Fruit fly (Drosophila melanogaster) whole organism, embryonic: ENCODE results near the gene CG44261.

Source experiments
- Atf-2 ChIP-seq: fragments of 200-800 bp; sonication (Bioruptor generic); optimal IDR thresholded peaks from 2 replicates; lab custom pipeline; 2016; ENCODE audit warnings: missing biosample characterization, missing genetic modification characterization
- Atf6 ChIP-seq: fragments of 200-800 bp; sonication (Bioruptor generic); IDR thresholded peaks from 2 replicates; pipeline ENCODE4 v1.3.6; 2022; ENCODE audit warnings: missing biosample characterization, missing genetic modification characterization
- CG10654 ChIP-seq: fragments of 200-800 bp; sonication (Bioruptor generic); optimal IDR thresholded peaks from 2 replicates; lab custom pipeline; 2016; ENCODE audit warnings: missing biosample characterization, missing genetic modification characterization
- CG12391 ChIP-seq: fragments of 200-800 bp; sonication (Bioruptor generic); optimal IDR thresholded peaks from 3 replicates; lab custom pipeline; 2018; ENCODE audit warnings: missing biosample characterization, mild to moderate bottlenecking, missing genetic modification characterization, moderate library complexity
- CG13296 ChIP-seq: fragments of 200-800 bp; sonication (Bioruptor generic); optimal IDR thresholded peaks from 3 replicates; lab custom pipeline; 2018; ENCODE audit warnings: missing biosample characterization, mild to moderate bottlenecking, missing genetic modification characterization
- CG14014 ChIP-seq: fragments of 200-800 bp; sonication (Bioruptor generic); IDR thresholded peaks from 2 replicates; pipeline ENCODE4 v1.3.6; 2022; ENCODE audit warnings: missing biosample characterization, missing genetic modification characterization
- CG14965 ChIP-seq: fragments of 200-800 bp; sonication (Bioruptor generic); optimal IDR thresholded peaks from 2 replicates; lab custom pipeline; 2016; ENCODE audit warnings: missing biosample characterization, missing genetic modification characterization, borderline replicate concordance
- CG1602 ChIP-seq: fragments of 200-800 bp; sonication (Bioruptor generic); optimal IDR thresholded peaks from 3 replicates; lab custom pipeline; 2016; ENCODE audit warnings: missing biosample characterization, missing genetic modification characterization
- CG1603 ChIP-seq: fragments of 200-800 bp; sonication (Bioruptor generic); optimal IDR thresholded peaks from 2 replicates; lab custom pipeline; 2019; ENCODE audit warnings: missing biosample characterization, mild to moderate bottlenecking, missing genetic modification characterization, moderate library complexity
- CG18262 ChIP-seq: fragments of 200-800 bp; optimal IDR thresholded peaks from 3 replicates; lab custom pipeline; 2019; ENCODE audit warnings: missing biosample characterization, mild to moderate bottlenecking, missing genetic modification characterization, moderate library complexity
- CG1832 ChIP-seq: fragments of 200-800 bp; sonication (Bioruptor generic); optimal IDR thresholded peaks from 2 replicates; lab custom pipeline; 2017; ENCODE audit warnings: missing biosample characterization, mild to moderate bottlenecking, missing genetic modification characterization, inconsistent platforms
- CG18599 ChIP-seq: fragments of 200-800 bp; sonication (Bioruptor generic); optimal IDR thresholded peaks from 3 replicates; lab custom pipeline; 2017; ENCODE audit warnings: missing biosample characterization, missing genetic modification characterization, mild to moderate bottlenecking, moderate library complexity, missing genetic modification reagents
- CG3407 ChIP-seq: fragments of 200-800 bp; sonication (Bioruptor generic); optimal IDR thresholded peaks from 2 replicates; lab custom pipeline; 2018; ENCODE audit warnings: missing biosample characterization, mild to moderate bottlenecking, missing genetic modification characterization
- CG6654 ChIP-seq: fragments of 200-800 bp; sonication (Bioruptor generic); optimal IDR thresholded peaks from 2 replicates; lab custom pipeline; 2017; ENCODE audit warnings: missing biosample characterization, mild to moderate bottlenecking, missing genetic modification characterization
- CG7271 ChIP-seq: fragments of 200-800 bp; sonication (Bioruptor generic); optimal IDR thresholded peaks from 2 replicates; lab custom pipeline; 2018; ENCODE audit warnings: missing biosample characterization, mild to moderate bottlenecking, missing genetic modification characterization, moderate library complexity
- CG8089 ChIP-seq: fragments of 200-800 bp; sonication (Bioruptor generic); optimal IDR thresholded peaks from 3 replicates; lab custom pipeline; 2016; ENCODE audit warnings: missing biosample characterization, missing genetic modification characterization
- CG8359 ChIP-seq: fragments of 200-800 bp; sonication (Bioruptor generic); optimal IDR thresholded peaks from 2 replicates; lab custom pipeline; 2017; ENCODE audit warnings: missing biosample characterization, mild to moderate bottlenecking, missing genetic modification characterization, borderline replicate concordance
- CG9215 ChIP-seq: fragments of 200-800 bp; sonication (Bioruptor generic); IDR thresholded peaks from 2 replicates; pipeline ENCODE4 v1.3.6; 2022; ENCODE audit warnings: missing biosample characterization, missing genetic modification characterization
- Dfd ChIP-seq, 2 experiments: fragments of >200 bp; optimal IDR thresholded peaks; 2 replicates each; lab custom pipeline; 2017; ENCODE audit warnings: missing biosample characterization in 2 of 2, missing genetic modification characterization in 2 of 2
- Dll ChIP-seq: fragments of 200-800 bp; sonication (Bioruptor generic); IDR thresholded peaks from 4 replicates; pipeline ENCODE4 v1.3.6; 2022; ENCODE audit warnings: missing biosample characterization, missing genetic modification characterization; ENCODE audit not compliant: partially characterized antibody
- E2f2 ChIP-seq: fragments of 200-800 bp; sonication (Bioruptor generic); IDR thresholded peaks from 2 replicates; pipeline ENCODE4 v1.3.6; 2022; ENCODE audit warnings: missing biosample characterization, missing genetic modification characterization
- Elba2 ChIP-seq: fragments of 200-800 bp; sonication (Bioruptor generic); optimal IDR thresholded peaks from 3 replicates; lab custom pipeline; 2016; ENCODE audit warnings: missing biosample characterization, missing genetic modification characterization
- GATAe ChIP-seq: fragments of 200-800 bp; sonication (Bioruptor generic); conservative IDR thresholded peaks from 2 replicates; pipeline ENCODE4 v1.3.6; 2022; ENCODE audit warnings: missing biosample characterization, missing genetic modification characterization
- H15 ChIP-seq: fragments of 200-800 bp; sonication (Bioruptor generic); IDR thresholded peaks from 3 replicates; pipeline ENCODE4 v1.3.6; 2022; ENCODE audit warnings: missing biosample characterization, missing genetic modification characterization
- Hey ChIP-seq: fragments of 200-800 bp; sonication (Bioruptor generic); optimal IDR thresholded peaks from 3 replicates; lab custom pipeline; 2018; ENCODE audit warnings: missing biosample characterization, mild to moderate bottlenecking, missing genetic modification characterization
- Mes4 ChIP-seq: fragments of 200-800 bp; sonication (Bioruptor generic); optimal IDR thresholded peaks from 2 replicates; lab custom pipeline; 2016; ENCODE audit warnings: missing biosample characterization, missing genetic modification characterization
- Nf-YA ChIP-seq: fragments of 200-800 bp; sonication (Bioruptor generic); IDR thresholded peaks from 2 replicates; pipeline ENCODE4 v1.3.6; 2022; ENCODE audit warnings: missing biosample characterization, missing genetic modification characterization
- Oaz ChIP-seq: fragments of 200-800 bp; sonication (Bioruptor generic); IDR thresholded peaks from 2 replicates; pipeline ENCODE4 v1.3.6; 2022; ENCODE audit warnings: missing biosample characterization, missing genetic modification characterization
- Ravus ChIP-seq: fragments of 200-800 bp; sonication (Bioruptor generic); IDR thresholded peaks from 2 replicates; pipeline ENCODE4 v1.3.6; 2022; ENCODE audit warnings: missing biosample characterization, missing genetic modification characterization
- ap ChIP-seq: fragments of 200-800 bp; sonication (Bioruptor generic); IDR thresholded peaks from 2 replicates; pipeline ENCODE4 v1.3.6; 2022; ENCODE audit warnings: missing biosample characterization, missing genetic modification characterization
- crol ChIP-seq: fragments of 200-800 bp; sonication (Bioruptor generic); IDR thresholded peaks from 2 replicates; pipeline ENCODE4 v1.3.6; 2022; ENCODE audit warnings: missing biosample characterization, missing genetic modification characterization
- crp ChIP-seq, 2 experiments: fragments of 200-800 bp; sonication (Bioruptor generic); optimal IDR thresholded peaks; 2 replicates in 1 of 2; 3 replicates in 1 of 2; lab custom pipeline; 2017; ENCODE audit warnings: missing biosample characterization in 2 of 2, missing genetic modification characterization in 2 of 2, mild to moderate bottlenecking in 1 of 2, moderate library complexity in 1 of 2
- eyg ChIP-seq: fragments of 200-800 bp; sonication (Bioruptor generic); optimal IDR thresholded peaks from 3 replicates; lab custom pipeline; 2016; ENCODE audit warnings: missing biosample characterization, missing genetic modification characterization
- gem ChIP-seq: fragments of 200-800 bp; sonication (Bioruptor generic); optimal IDR thresholded peaks from 2 replicates; lab custom pipeline; 2019; ENCODE audit warnings: missing biosample characterization, mild to moderate bottlenecking, missing genetic modification characterization, moderate library complexity
- gsb ChIP-seq: fragments of 200-800 bp; sonication (Bioruptor generic); IDR thresholded peaks from 2 replicates; pipeline ENCODE4 v1.3.6; 2022; ENCODE audit warnings: missing biosample characterization, missing genetic modification characterization
- insv ChIP-seq, 2 experiments: fragments of 200-800 bp; sonication (Bioruptor generic); optimal IDR thresholded peaks; 3 replicates each; lab custom pipeline; 2016 to 2018; ENCODE audit warnings: missing biosample characterization in 2 of 2, missing genetic modification characterization in 2 of 2
- jing ChIP-seq: fragments of 200-800 bp; sonication (Bioruptor generic); optimal IDR thresholded peaks from 2 replicates; lab custom pipeline; 2018; ENCODE audit warnings: missing biosample characterization, mild to moderate bottlenecking, missing genetic modification characterization
- lov ChIP-seq, 2 experiments: fragments of 200-800 bp in 1 of 2; fragments of >200 bp in 1 of 2; sonication (Bioruptor generic) in 1 of 2; IDR thresholded peaks in 1 of 2; optimal IDR thresholded peaks in 1 of 2; 2 replicates in 1 of 2; 3 replicates in 1 of 2; pipeline versions ENCODE4 v1.3.6 to Lab custom; 2017 to 2022; ENCODE audit warnings: missing biosample characterization in 1 of 2, missing genetic modification characterization in 1 of 2
- nmo ChIP-seq: fragments of 200-800 bp; sonication (Bioruptor generic); optimal IDR thresholded peaks from 2 replicates; lab custom pipeline; 2018; ENCODE audit warnings: missing biosample characterization, mild to moderate bottlenecking, missing genetic modification characterization, moderate library complexity
- odd ChIP-seq: fragments of 200-800 bp; sonication (Bioruptor generic); optimal IDR thresholded peaks from 2 replicates; lab custom pipeline; 2017; ENCODE audit warnings: missing biosample characterization, mild to moderate bottlenecking, missing genetic modification characterization
- onecut ChIP-seq: fragments of 200-800 bp; sonication (Bioruptor generic); IDR thresholded peaks from 2 replicates; pipeline ENCODE4 v1.3.6; 2022; ENCODE audit warnings: missing biosample characterization, missing genetic modification characterization
- otp ChIP-seq: fragments of 200-800 bp; sonication (Bioruptor generic); IDR thresholded peaks from 3 replicates; pipeline ENCODE4, ENCODE4 v1.3.6; 2022; ENCODE audit warnings: missing biosample characterization, missing genetic modification characterization
- repo ChIP-seq: fragments of 200-800 bp; sonication (Bioruptor generic); optimal IDR thresholded peaks from 2 replicates; lab custom pipeline; 2016; ENCODE audit warnings: missing biosample characterization, missing genetic modification characterization
- slp2 ChIP-seq: fragments of 200-800 bp; sonication (Bioruptor generic); optimal IDR thresholded peaks from 2 replicates; lab custom pipeline; 2016; ENCODE audit warnings: missing biosample characterization, missing genetic modification characterization
- sna ChIP-seq: fragments of 200-800 bp; sonication (Bioruptor generic); IDR thresholded peaks from 2 replicates; pipeline ENCODE4 v1.3.6; 2022; ENCODE audit warnings: missing biosample characterization, missing genetic modification characterization; ENCODE audit not compliant: partially characterized antibody
- stc ChIP-seq: fragments of 200-800 bp; sonication (Bioruptor generic); IDR thresholded peaks from 2 replicates; pipeline ENCODE4 v1.3.6; 2022; ENCODE audit warnings: missing biosample characterization, missing genetic modification characterization
- tx ChIP-seq: fragments of 200-800 bp; sonication (Bioruptor generic); optimal IDR thresholded peaks from 2 replicates; lab custom pipeline; 2016; ENCODE audit warnings: missing biosample characterization, missing genetic modification characterization
- usp ChIP-seq: fragments of >200 bp; optimal IDR thresholded peaks from 2 replicates; lab custom pipeline; 2017; ENCODE audit warnings: missing biosample characterization, missing genetic modification characterization
- vfl ChIP-seq: fragments of 200-800 bp; sonication (Bioruptor generic); optimal IDR thresholded peaks from 2 replicates; lab custom pipeline; 2016; ENCODE audit warnings: missing biosample characterization, missing genetic modification characterization
- zen2 ChIP-seq: fragments of 200-800 bp; sonication (Bioruptor generic); IDR thresholded peaks from 3 replicates; pipeline ENCODE4 v1.3.6; 2022; ENCODE audit warnings: missing biosample characterization, missing genetic modification characterization; ENCODE audit not compliant: partially characterized antibody

CG44261 gene

dm6 chr3R:9393542-9394025 lies 14.4 kb downstream of the CG44261 start (continued):
- TF ChIP-seq Oaz (GFP tag; lab: Robert Waterston, UW) = no peak
- TF ChIP-seq tx (GFP tag; lab: Kevin White, UChicago) = no peak
- TF ChIP-seq CG9215 (GFP tag; lab: Robert Waterston, UW) = no peak
- no peak for TF ChIP-seq Elba2 (GFP tag; lab: Kevin White, UChicago)
- peak; percentile 55 for TF ChIP-seq CG13296 (GFP tag; lab: Kevin White, UChicago)
- peak; percentile 60 for TF ChIP-seq CG1602
- TF ChIP-seq H15 (GFP tag; lab: Robert Waterston, UW) = peak; percentile 70; the same call in 2 of the 3 replicates
- TF ChIP-seq Mes4 (GFP tag; lab: Kevin White, UChicago) = no peak
- TF ChIP-seq Hey = peak; percentile 48
- TF ChIP-seq Atf-2 (GFP tag; lab: Kevin White, UChicago) = peak; percentile 40
- peak; percentile 74 for TF ChIP-seq onecut
- TF ChIP-seq Dll (GFP tag; lab: Robert Waterston, UW) = no peak
- no peak for TF ChIP-seq lov (optimal IDR thresholded peaks at IDR 0.05; lab: Kevin White, UChicago)
- TF ChIP-seq lov (GFP tag; IDR thresholded peaks at IDR 0.05; lab: Robert Waterston, UW) = peak; percentile 79; the same call in 1 of the 3 replicates
- TF ChIP-seq nmo (GFP tag; lab: Kevin White, UChicago) = peak; percentile 78
- no peak for TF ChIP-seq usp (GFP tag; lab: Kevin White, UChicago)
- no peak for TF ChIP-seq repo
- TF ChIP-seq vfl = no peak
- no peak for TF ChIP-seq Ravus (GFP tag; lab: Robert Waterston, UW)
- peak; percentile 38; the same call in 1 of the 2 replicates for TF ChIP-seq gsb (GFP tag; lab: Robert Waterston, UW)
- peak; percentile 72 for TF ChIP-seq otp (GFP tag; lab: Robert Waterston, UW)
- peak; percentile 61 for TF ChIP-seq crol (GFP tag; lab: Robert Waterston, UW)
- peak; percentile 72 for TF ChIP-seq CG3407 (GFP tag; lab: Kevin White, UChicago)
- TF ChIP-seq CG1603 (tag; lab: Kevin White, UChicago) = peak; percentile 91
- TF ChIP-seq slp2 (GFP tag; lab: Kevin White, UChicago) = peak; percentile 5
- no peak for TF ChIP-seq crp (GFP tag; optimal IDR thresholded peaks at IDR 0.05; lab: Kevin White, UChicago)
- peak; percentile 67 for TF ChIP-seq Atf6 (GFP tag; lab: Robert Waterston, UW)
- peak; percentile 47 for TF ChIP-seq E2f2 (GFP tag; lab: Robert Waterston, UW)
- TF ChIP-seq CG10654 (GFP tag; lab: Kevin White, UChicago) = peak; percentile 70
- no peak for TF ChIP-seq GATAe (GFP tag; lab: Robert Waterston, UW)
- TF ChIP-seq CG8089 (GFP tag; lab: Kevin White, UChicago) = peak; percentile 13
- peak; percentile 67 for TF ChIP-seq CG18599 (GFP tag; lab: Kevin White, UChicago)
- TF ChIP-seq CG6654 = peak; percentile 42
- peak; percentile 83 for TF ChIP-seq gem (tag; lab: Kevin White, UChicago)
- no peak for TF ChIP-seq CG7271 (tag; lab: Kevin White, UChicago)
- TF ChIP-seq CG14965 (GFP tag; lab: Kevin White, UChicago) = no peak
- TF ChIP-seq CG14014 (GFP tag; lab: Robert Waterston, UW) = peak; percentile 71
- no peak for TF ChIP-seq Dfd (GFP tag; optimal IDR thresholded peaks at IDR 0.05; lab: Kevin White, UChicago)
- TF ChIP-seq ap = no peak; the same call in 1 of the 2 replicates
- peak; percentile 53; the same call in 1 of the 2 replicates for TF ChIP-seq stc
- peak; percentile 59 for TF ChIP-seq jing (GFP tag; lab: Kevin White, UChicago)
- no peak for TF ChIP-seq zen2 (GFP tag; lab: Robert Waterston, UW)
- TF ChIP-seq odd (GFP tag; lab: Kevin White, UChicago) = peak; percentile 72
- TF ChIP-seq CG8359 (GFP tag; lab: Kevin White, UChicago) = peak; percentile 71
- TF ChIP-seq CG12391 = peak; percentile 81
- TF ChIP-seq Nf-YA = 0 out of 2 replicates have a peak, but pooled peaks have one; percentile 12
- peak; percentile 87 for TF ChIP-seq CG18262 (tag; lab: Kevin White, UChicago)
- TF ChIP-seq eyg = no peak
- TF ChIP-seq sna (GFP tag; lab: Robert Waterston, UW) = no peak
- no peak for TF ChIP-seq insv (GFP tag; optimal IDR thresholded peaks at IDR 0.05; lab: Kevin White, UChicago)
- no peak for TF ChIP-seq CG1832 (GFP tag; lab: Kevin White, UChicago)
